Fruit fly (Drosophila melanogaster) whole organism, embryonic: ENCODE measurements around the gene Moca-cyp.

Experiments
- Adf1 ChIP-seq: fragments of 200-800 bp; sonication (Bioruptor generic); IDR thresholded peaks from 2 replicates; pipeline ENCODE4 v1.3.6; 2022; ENCODE audit warnings: missing biosample characterization, missing genetic modification characterization
- Atf-2 ChIP-seq: fragments of 200-800 bp; sonication (Bioruptor generic); optimal IDR thresholded peaks from 2 replicates; lab custom pipeline; 2016; ENCODE audit warnings: missing biosample characterization, missing genetic modification characterization
- C15 ChIP-seq: fragments of 200-800 bp; sonication (Bioruptor generic); IDR thresholded peaks from 3 replicates; pipeline ENCODE4 v1.3.6; 2022; ENCODE audit warnings: missing biosample characterization, missing genetic modification characterization
- CG10274 ChIP-seq: fragments of 200-800 bp; sonication (Bioruptor generic); optimal IDR thresholded peaks from 3 replicates; lab custom pipeline; 2017; ENCODE audit warnings: missing biosample characterization, mild to moderate bottlenecking, missing genetic modification characterization
- CG10979 ChIP-seq: fragments of 200-800 bp; sonication (Bioruptor generic); optimal IDR thresholded peaks from 2 replicates; lab custom pipeline; 2018; ENCODE audit warnings: missing biosample characterization, mild to moderate bottlenecking, missing genetic modification characterization, moderate library complexity
- CG13287 ChIP-seq: fragments of 200-800 bp; sonication (Bioruptor generic); IDR thresholded peaks from 2 replicates; pipeline ENCODE4 v1.3.6; 2022; ENCODE audit warnings: missing biosample characterization, missing genetic modification characterization; ENCODE audit not compliant: partially characterized antibody
- CG13296 ChIP-seq: fragments of 200-800 bp; sonication (Bioruptor generic); optimal IDR thresholded peaks from 3 replicates; lab custom pipeline; 2018; ENCODE audit warnings: missing biosample characterization, mild to moderate bottlenecking, missing genetic modification characterization
- CG15269 ChIP-seq: fragments of 200-800 bp; sonication (Bioruptor generic); optimal IDR thresholded peaks from 2 replicates; lab custom pipeline; 2018; ENCODE audit warnings: missing biosample characterization, mild to moderate bottlenecking, missing genetic modification characterization, moderate library complexity
- CG16813 ChIP-seq: fragments of 200-800 bp; sonication (Bioruptor generic); IDR thresholded peaks from 3 replicates; pipeline ENCODE4 v1.3.6; 2022; ENCODE audit warnings: missing biosample characterization, missing genetic modification characterization; ENCODE audit not compliant: partially characterized antibody
- CG17829 ChIP-seq: fragments of 200-800 bp; optimal IDR thresholded peaks from 2 replicates; lab custom pipeline; 2019; ENCODE audit warnings: missing biosample characterization, mild to moderate bottlenecking, missing genetic modification characterization, moderate library complexity
- CG3163 ChIP-seq: fragments of 200-800 bp; sonication (Bioruptor generic); optimal IDR thresholded peaks from 3 replicates; lab custom pipeline; 2016; ENCODE audit warnings: missing biosample characterization, missing genetic modification characterization
- CG6654 ChIP-seq: fragments of 200-800 bp; sonication (Bioruptor generic); optimal IDR thresholded peaks from 2 replicates; lab custom pipeline; 2017; ENCODE audit warnings: missing biosample characterization, mild to moderate bottlenecking, missing genetic modification characterization
- CG6689 ChIP-seq: fragments of 200-800 bp; sonication (Bioruptor generic); IDR thresholded peaks from 2 replicates; pipeline ENCODE4 v1.3.6; 2022; ENCODE audit warnings: missing biosample characterization, missing genetic modification characterization
- CG6813 ChIP-seq: fragments of 200-800 bp; sonication (Bioruptor generic); optimal IDR thresholded peaks from 2 replicates; lab custom pipeline; 2017; ENCODE audit warnings: missing biosample characterization, missing genetic modification characterization, mild to moderate bottlenecking, moderate library complexity, missing genetic modification reagents
- CG9215 ChIP-seq: fragments of 200-800 bp; sonication (Bioruptor generic); IDR thresholded peaks from 2 replicates; pipeline ENCODE4 v1.3.6; 2022; ENCODE audit warnings: missing biosample characterization, missing genetic modification characterization
- CG9727 ChIP-seq: fragments of 200-800 bp; sonication (Bioruptor generic); optimal IDR thresholded peaks from 3 replicates; lab custom pipeline; 2017; ENCODE audit warnings: missing biosample characterization, mild to moderate bottlenecking, missing genetic modification characterization
- D19B ChIP-seq: fragments of 200-800 bp; sonication (Bioruptor generic); optimal IDR thresholded peaks from 2 replicates; lab custom pipeline; 2017; ENCODE audit warnings: missing biosample characterization, mild to moderate bottlenecking, missing genetic modification characterization
- Dll ChIP-seq: fragments of 200-800 bp; sonication (Bioruptor generic); IDR thresholded peaks from 4 replicates; pipeline ENCODE4 v1.3.6; 2022; ENCODE audit warnings: missing biosample characterization, missing genetic modification characterization; ENCODE audit not compliant: partially characterized antibody
- Doc2 ChIP-seq: fragments of 200-800 bp; sonication (Bioruptor generic); IDR thresholded peaks from 2 replicates; pipeline ENCODE4 v1.3.6; 2022; ENCODE audit warnings: missing biosample characterization, missing genetic modification characterization
- Doc3 ChIP-seq: fragments of 200-800 bp; sonication (Bioruptor generic); IDR thresholded peaks from 3 replicates; pipeline ENCODE4 v1.3.6; 2022; ENCODE audit warnings: missing biosample characterization, missing genetic modification characterization; ENCODE audit not compliant: partially characterized antibody
- Eip74EF ChIP-seq, 2 experiments: fragments of 200-800 bp in 1 of 2; fragments of >200 bp in 1 of 2; sonication (Bioruptor generic) in 1 of 2; optimal IDR thresholded peaks; 2 replicates each; lab custom pipeline; 2017 to 2019; ENCODE audit warnings: missing biosample characterization in 2 of 2, missing genetic modification characterization in 2 of 2, mild to moderate bottlenecking in 1 of 2, moderate library complexity in 1 of 2
- Ets97D ChIP-seq: fragments of 200-800 bp; sonication (Bioruptor generic); optimal IDR thresholded peaks from 3 replicates; lab custom pipeline; 2016; ENCODE audit warnings: missing biosample characterization, missing genetic modification characterization
- Fer2 ChIP-seq: fragments of 200-800 bp; sonication (Bioruptor generic); optimal IDR thresholded peaks from 2 replicates; lab custom pipeline; 2018; ENCODE audit warnings: missing biosample characterization, mild to moderate bottlenecking, missing genetic modification characterization, moderate library complexity
- Gug ChIP-seq: fragments of 200-800 bp; sonication (Bioruptor generic); IDR thresholded peaks from 4 replicates; pipeline ENCODE4 v1.3.6; 2022; ENCODE audit warnings: missing biosample characterization, missing genetic modification characterization
- HLH3B ChIP-seq: fragments of 200-800 bp; sonication (Bioruptor generic); IDR thresholded peaks from 2 replicates; pipeline ENCODE4 v1.3.6; 2022; ENCODE audit warnings: missing biosample characterization, missing genetic modification characterization
- Hr78 ChIP-seq, 2 experiments: fragments of 200-800 bp in 1 of 2; fragments of >200 bp in 1 of 2; sonication (Bioruptor generic) in 1 of 2; optimal IDR thresholded peaks; 2 replicates each; lab custom pipeline; 2017 to 2019; ENCODE audit warnings: missing biosample characterization in 2 of 2, missing genetic modification characterization in 2 of 2, mild to moderate bottlenecking in 1 of 2, moderate library complexity in 1 of 2
- Max ChIP-seq: fragments of 200-800 bp; sonication (Bioruptor generic); optimal IDR thresholded peaks from 2 replicates; lab custom pipeline; 2016; ENCODE audit warnings: missing biosample characterization, mild to moderate bottlenecking, missing genetic modification characterization
- Mrtf ChIP-seq: fragments of 200-800 bp; sonication (Bioruptor generic); IDR thresholded peaks from 3 replicates; pipeline ENCODE4 v1.3.6; 2022; ENCODE audit warnings: missing biosample characterization, missing genetic modification characterization
- PHDP ChIP-seq: fragments of 200-800 bp; sonication (Bioruptor generic); optimal IDR thresholded peaks from 3 replicates; lab custom pipeline; 2018; ENCODE audit warnings: missing biosample characterization, mild to moderate bottlenecking, missing genetic modification characterization, moderate library complexity
- TFAM ChIP-seq: fragments of 200-800 bp; sonication (Bioruptor generic); optimal IDR thresholded peaks from 2 replicates; lab custom pipeline; 2017; ENCODE audit warnings: missing biosample characterization, missing genetic modification characterization, inconsistent platforms
- Usf ChIP-seq: fragments of 200-800 bp; sonication (Bioruptor generic); optimal IDR thresholded peaks from 2 replicates; lab custom pipeline; 2017; ENCODE audit warnings: missing genotype, missing biosample characterization, missing genetic modification characterization
- amos ChIP-seq: fragments of 200-800 bp; sonication (Bioruptor generic); IDR thresholded peaks from 2 replicates; pipeline ENCODE4 v1.3.6; 2022; ENCODE audit warnings: missing biosample characterization, missing genetic modification characterization; ENCODE audit not compliant: partially characterized antibody
- bsh ChIP-seq, 2 experiments: fragments of 200-800 bp; sonication (Bioruptor generic); optimal IDR thresholded peaks; 2 replicates each; lab custom pipeline; 2017 to 2018; ENCODE audit warnings: mild to moderate bottlenecking in 2 of 2, missing biosample characterization in 2 of 2, missing genetic modification characterization in 2 of 2, moderate library complexity in 1 of 2
- crp ChIP-seq, 2 experiments: fragments of 200-800 bp; sonication (Bioruptor generic); optimal IDR thresholded peaks; 2 replicates in 1 of 2; 3 replicates in 1 of 2; lab custom pipeline; 2017; ENCODE audit warnings: missing biosample characterization in 2 of 2, missing genetic modification characterization in 2 of 2, mild to moderate bottlenecking in 1 of 2, moderate library complexity in 1 of 2
- cwo ChIP-seq: fragments of 200-800 bp; sonication (Bioruptor generic); optimal IDR thresholded peaks from 3 replicates; lab custom pipeline; 2017; ENCODE audit warnings: missing biosample characterization, missing genetic modification characterization, mild to moderate bottlenecking, moderate library complexity, missing genetic modification reagents
- emc ChIP-seq: fragments of 200-800 bp; sonication (Bioruptor generic); optimal IDR thresholded peaks from 2 replicates; lab custom pipeline; 2016; ENCODE audit warnings: missing biosample characterization, missing genetic modification characterization
- exex ChIP-seq: fragments of 200-800 bp; sonication (Bioruptor generic); optimal IDR thresholded peaks from 4 replicates; lab custom pipeline; 2018; ENCODE audit warnings: missing biosample characterization, mild to moderate bottlenecking, missing genetic modification characterization, moderate library complexity
- fd96Cb ChIP-seq: fragments of 200-800 bp; sonication (Bioruptor generic); optimal IDR thresholded peaks from 2 replicates; lab custom pipeline; 2018; ENCODE audit warnings: missing biosample characterization, mild to moderate bottlenecking, missing genetic modification characterization, moderate library complexity
- hbn ChIP-seq: fragments of 200-800 bp; sonication (Bioruptor generic); IDR thresholded peaks from 2 replicates; pipeline ENCODE4 v1.3.6; 2022; ENCODE audit warnings: missing biosample characterization, missing genetic modification characterization; ENCODE audit not compliant: partially characterized antibody
- lilli ChIP-seq: fragments of 200-800 bp; sonication (Bioruptor generic); optimal IDR thresholded peaks from 3 replicates; lab custom pipeline; 2016; ENCODE audit warnings: missing biosample characterization, missing genetic modification characterization
- maf-S ChIP-seq: fragments of 200-800 bp; sonication (Bioruptor generic); optimal IDR thresholded peaks from 2 replicates; lab custom pipeline; 2016; ENCODE audit warnings: missing biosample characterization, missing genetic modification characterization
- pho ChIP-seq: fragments of 200-800 bp; sonication (Bioruptor generic); optimal IDR thresholded peaks from 2 replicates; lab custom pipeline; 2016; ENCODE audit warnings: missing biosample characterization, missing genetic modification characterization
- pum ChIP-seq: fragments of 200-800 bp; sonication (Bioruptor generic); optimal IDR thresholded peaks from 2 replicates; lab custom pipeline; 2016; ENCODE audit warnings: missing biosample characterization, missing genetic modification characterization
- pzg ChIP-seq: fragments of 200-800 bp; sonication (Bioruptor generic); optimal IDR thresholded peaks from 3 replicates; lab custom pipeline; 2018; ENCODE audit warnings: missing biosample characterization, mild to moderate bottlenecking, missing genetic modification characterization, moderate library complexity
- twi ChIP-seq: fragments of 200-800 bp; optimal IDR thresholded peaks from 2 replicates; lab custom pipeline; 2019; ENCODE audit warnings: missing biosample characterization, mild to moderate bottlenecking, missing genetic modification characterization, moderate library complexity
- unc-4 ChIP-seq: fragments of 200-800 bp; sonication (Bioruptor generic); IDR thresholded peaks from 2 replicates; pipeline ENCODE4 v1.3.6; 2022; ENCODE audit warnings: missing biosample characterization, missing genetic modification characterization; ENCODE audit not compliant: partially characterized antibody
- wek ChIP-seq: fragments of 200-800 bp; sonication (Bioruptor generic); optimal IDR thresholded peaks from 3 replicates; lab custom pipeline; 2018; ENCODE audit warnings: missing biosample characterization, mild to moderate bottlenecking, missing genetic modification characterization, moderate library complexity

Moca-cyp gene

dm6 chr3R:28331126-28331490 lies 9.0 kb upstream of the Moca-cyp start:
- TF ChIP-seq CG10979 (no peak), CG16813 (GFP tag; lab: Robert Waterston, UW) (no peak), wek (GFP tag; lab: Kevin White, UChicago) (no peak), C15 (GFP tag; lab: Robert Waterston, UW) (no peak), crp (GFP tag; optimal IDR thresholded peaks at IDR 0.05; lab: Kevin White, UChicago) (peak in 1 of 2 experiments; percentile 13), Dll (GFP tag; lab: Robert Waterston, UW) (0 out of 4 replicates have a peak, but pooled peaks have one; percentile 7), cwo (GFP tag; lab: Kevin White, UChicago) (peak; percentile 60), TFAM (GFP tag; lab: Kevin White, UChicago) (no peak), CG13296 (GFP tag; lab: Kevin White, UChicago) (peak; percentile 34), twi (tag; lab: Kevin White, UChicago) (peak; percentile 12), CG13287 (GFP tag; lab: Robert Waterston, UW) (0 out of 2 replicates have a peak, but pooled peaks have one; percentile 2), unc-4 (0 out of 2 replicates have a peak, but pooled peaks have one; percentile 6), CG15269 (tag; lab: Kevin White, UChicago) (peak; percentile 50), Max (peak; percentile 8), Doc2 (no peak), Adf1 (GFP tag; lab: Robert Waterston, UW) (peak; percentile 86), CG9727 (GFP tag; lab: Kevin White, UChicago) (peak; percentile 4), bsh (GFP tag; optimal IDR thresholded peaks at IDR 0.05; lab: Kevin White, UChicago) (no peak)

dm6 chr3R:28332137-28332671 lies 7.9 kb upstream of the Moca-cyp start:
- TF ChIP-seq lilli (GFP tag; lab: Kevin White, UChicago) (peak; percentile 77), Usf (GFP tag; lab: Kevin White, UChicago) (peak; percentile 17), D19B (peak; percentile 50), Max (no peak), Gug (GFP tag; lab: Robert Waterston, UW) (peak; percentile 62; the same call in 2 of the 4 replicates), CG9215 (GFP tag; lab: Robert Waterston, UW) (peak; percentile 65), HLH3B (GFP tag; lab: Robert Waterston, UW) (peak; percentile 53; the same call in 1 of the 2 replicates), Atf-2 (GFP tag; lab: Kevin White, UChicago) (peak; percentile 20), twi (tag; lab: Kevin White, UChicago) (peak; percentile 65), CG6813 (GFP tag; lab: Kevin White, UChicago) (peak; percentile 25), pum (no peak), CG10274 (GFP tag; lab: Kevin White, UChicago) (no peak), Mrtf (GFP tag; lab: Robert Waterston, UW) (no peak), PHDP (peak; percentile 60), CG3163 (GFP tag; lab: Kevin White, UChicago) (no peak), emc (GFP tag; lab: Kevin White, UChicago) (peak; percentile 12), amos (GFP tag; lab: Robert Waterston, UW) (no peak), pzg (no peak), pho (peak; percentile 15), hbn (no peak), Hr78 (GFP tag; optimal IDR thresholded peaks at IDR 0.05; lab: Kevin White, UChicago) (peak in 1 of 2 experiments; percentile 32), Eip74EF (GFP tag; optimal IDR thresholded peaks at IDR 0.05; lab: Kevin White, UChicago) (peak in 1 of 2 experiments; percentile 9), exex (peak; percentile 11), CG6689 (GFP tag; lab: Robert Waterston, UW) (peak; percentile 61), maf-S (GFP tag; lab: Kevin White, UChicago) (peak; percentile 51), fd96Cb (tag; lab: Kevin White, UChicago) (peak; percentile 39), CG17829 (peak; percentile 20), CG13296 (GFP tag; lab: Kevin White, UChicago) (peak; percentile 56), Fer2 (tag; lab: Kevin White, UChicago) (no peak), CG6654 (GFP tag; lab: Kevin White, UChicago) (no peak), Doc3 (GFP tag; lab: Robert Waterston, UW) (no peak), Ets97D (GFP tag; lab: Kevin White, UChicago) (no peak)
